Fruit fly (Drosophila melanogaster) whole organism, prepupa: ENCODE results near the gene CG12229.

Experiments
- Blimp-1 ChIP-seq: fragments of 200-800 bp; sonication (Bioruptor generic); optimal IDR thresholded peaks from 3 replicates; lab custom pipeline; 2017; ENCODE audit warnings: missing biosample characterization, missing genetic modification characterization, mild to moderate bottlenecking, moderate library complexity, missing genetic modification reagents
- CG10631 ChIP-seq: fragments of 200-800 bp; sonication (Bioruptor generic); optimal IDR thresholded peaks from 2 replicates; lab custom pipeline; 2016; ENCODE audit warnings: missing biosample characterization, missing genetic modification characterization
- CG10669 ChIP-seq: fragments of 200-800 bp; sonication (Bioruptor generic); optimal IDR thresholded peaks from 3 replicates; lab custom pipeline; 2018; ENCODE audit warnings: missing biosample characterization, mild to moderate bottlenecking, missing genetic modification characterization, moderate library complexity
- CG11294 ChIP-seq: fragments of 200-800 bp; sonication (Bioruptor generic); IDR thresholded peaks from 2 replicates; pipeline ENCODE4 v1.3.6; 2022; ENCODE audit warnings: missing biosample characterization, missing genetic modification characterization
- CG11762 ChIP-seq: fragments of 200-800 bp; sonication (Bioruptor generic); optimal IDR thresholded peaks from 3 replicates; lab custom pipeline; 2016; ENCODE audit warnings: missing biosample characterization, missing genetic modification characterization; ENCODE audit not compliant: insufficient read depth
- CG11902 ChIP-seq: fragments of 200-800 bp; sonication (Bioruptor generic); optimal IDR thresholded peaks from 3 replicates; lab custom pipeline; 2016; ENCODE audit warnings: missing biosample characterization, missing genetic modification characterization
- CG15336 ChIP-seq: fragments of 200-800 bp; sonication (Bioruptor generic); IDR thresholded peaks from 2 replicates; pipeline ENCODE4 v1.3.6; 2022; ENCODE audit warnings: missing biosample characterization, missing genetic modification characterization
- CG1621 ChIP-seq: fragments of 200-800 bp; sonication (Bioruptor generic); optimal IDR thresholded peaks from 3 replicates; lab custom pipeline; 2018; ENCODE audit warnings: missing biosample characterization, mild to moderate bottlenecking, missing genetic modification characterization
- CG16779 ChIP-seq: fragments of 200-800 bp; sonication (Bioruptor generic); optimal IDR thresholded peaks from 3 replicates; lab custom pipeline; 2017; ENCODE audit warnings: missing biosample characterization, mild to moderate bottlenecking, missing genetic modification characterization
- CG31627 ChIP-seq: fragments of 200-800 bp; sonication (Bioruptor generic); optimal IDR thresholded peaks from 3 replicates; lab custom pipeline; 2016; ENCODE audit warnings: missing biosample characterization, missing genetic modification characterization
- CG32006 ChIP-seq: fragments of 200-800 bp; sonication (Bioruptor generic); optimal IDR thresholded peaks from 3 replicates; lab custom pipeline; 2017; ENCODE audit warnings: missing biosample characterization, mild to moderate bottlenecking, missing genetic modification characterization
- CG34406 ChIP-seq: fragments of 200-800 bp; sonication (Bioruptor generic); optimal IDR thresholded peaks from 3 replicates; lab custom pipeline; 2016; ENCODE audit warnings: missing biosample characterization, missing genetic modification characterization
- CG3919 ChIP-seq: fragments of 200-800 bp; sonication (Bioruptor generic); optimal IDR thresholded peaks from 3 replicates; lab custom pipeline; 2016; ENCODE audit warnings: missing biosample characterization, missing genetic modification characterization
- CG4318 ChIP-seq: fragments of 200-800 bp; sonication (Bioruptor generic); optimal IDR thresholded peaks from 3 replicates; lab custom pipeline; 2017; ENCODE audit warnings: missing biosample characterization, mild to moderate bottlenecking, missing genetic modification characterization
- CG6276 ChIP-seq: fragments of 200-800 bp; sonication (Bioruptor generic); optimal IDR thresholded peaks from 2 replicates; lab custom pipeline; 2017; ENCODE audit warnings: missing biosample characterization, mild to moderate bottlenecking, missing genetic modification characterization
- CG6792 ChIP-seq: fragments of 200-800 bp; sonication (Bioruptor generic); optimal IDR thresholded peaks from 3 replicates; lab custom pipeline; 2016; ENCODE audit warnings: missing biosample characterization, missing genetic modification characterization
- CG6808 ChIP-seq: fragments of 200-800 bp; sonication (Bioruptor generic); optimal IDR thresholded peaks from 3 replicates; lab custom pipeline; 2017; ENCODE audit warnings: missing biosample characterization, missing genetic modification characterization, mild to moderate bottlenecking, moderate library complexity, missing genetic modification reagents
- CG6854 ChIP-seq: fragments of 200-800 bp; sonication (Bioruptor generic); optimal IDR thresholded peaks from 2 replicates; lab custom pipeline; 2017; ENCODE audit warnings: missing biosample characterization, mild to moderate bottlenecking, missing genetic modification characterization
- CG8119 ChIP-seq: fragments of 200-800 bp; sonication (Bioruptor generic); IDR thresholded peaks from 3 replicates; pipeline ENCODE4 v1.3.6; 2022; ENCODE audit warnings: missing biosample characterization, missing genetic modification characterization
- CG8319 ChIP-seq: fragments of 200-800 bp; sonication (Bioruptor generic); optimal IDR thresholded peaks from 3 replicates; lab custom pipeline; 2016; ENCODE audit warnings: missing biosample characterization, missing genetic modification characterization
- CG8632 ChIP-seq: fragments of 200-800 bp; sonication (Bioruptor generic); optimal IDR thresholded peaks from 3 replicates; lab custom pipeline; 2016; ENCODE audit warnings: missing biosample characterization, missing genetic modification characterization
- CG9139 ChIP-seq: fragments of 200-800 bp; sonication (Bioruptor generic); optimal IDR thresholded peaks from 3 replicates; lab custom pipeline; 2017; ENCODE audit warnings: missing biosample characterization, mild to moderate bottlenecking, missing genetic modification characterization
- Eip75B ChIP-seq: fragments of 200-800 bp; sonication (Bioruptor generic); optimal IDR thresholded peaks from 3 replicates; lab custom pipeline; 2016; ENCODE audit warnings: missing biosample characterization, missing genetic modification characterization
- Eip78C ChIP-seq: fragments of 200-800 bp; sonication (Bioruptor generic); peaks from one replicate; lab custom pipeline; 2016; ENCODE audit warnings: missing biosample characterization, missing genetic modification characterization
- Eip93F ChIP-seq: fragments of 200-800 bp; sonication (Bioruptor generic); optimal IDR thresholded peaks from 2 replicates; lab custom pipeline; 2016; ENCODE audit warnings: missing biosample characterization, mild to moderate bottlenecking, missing genetic modification characterization
- Gug ChIP-seq: fragments of 200-800 bp; sonication (Bioruptor generic); IDR thresholded peaks from 2 replicates; pipeline ENCODE4 v1.3.6; 2022; ENCODE audit warnings: missing biosample characterization, missing genetic modification characterization
- Hr38 ChIP-seq: sonication (Bioruptor generic); optimal IDR thresholded peaks from 2 replicates; lab custom pipeline; 2016; ENCODE audit warnings: missing biosample characterization, missing genetic modification characterization
- Hr39 ChIP-seq: fragments of 200-800 bp; sonication (Bioruptor generic); optimal IDR thresholded peaks from 2 replicates; lab custom pipeline; 2016; ENCODE audit warnings: missing biosample characterization, missing genetic modification characterization
- Hr4 ChIP-seq: fragments of 200-800 bp; sonication (Bioruptor generic); optimal IDR thresholded peaks from 3 replicates; lab custom pipeline; 2016; ENCODE audit warnings: missing biosample characterization, missing genetic modification characterization
- Met ChIP-seq: fragments of 200-800 bp; sonication (Bioruptor generic); optimal IDR thresholded peaks from 3 replicates; lab custom pipeline; 2016; ENCODE audit warnings: missing biosample characterization, missing genetic modification characterization
- OdsH ChIP-seq: fragments of 200-800 bp; sonication (Bioruptor generic); optimal IDR thresholded peaks from 3 replicates; lab custom pipeline; 2016; ENCODE audit warnings: missing biosample characterization, missing genetic modification characterization
- Sox102F ChIP-seq: fragments of 200-800 bp; sonication (Bioruptor generic); optimal IDR thresholded peaks from 2 replicates; lab custom pipeline; 2016; ENCODE audit warnings: missing biosample characterization, mild to moderate bottlenecking, missing genetic modification characterization
- Sox15 ChIP-seq: fragments of 200-800 bp; sonication (Bioruptor generic); optimal IDR thresholded peaks from 3 replicates; lab custom pipeline; 2016; ENCODE audit warnings: missing biosample characterization, missing genetic modification characterization
- achi ChIP-seq: fragments of 200-800 bp; sonication (Bioruptor generic); optimal IDR thresholded peaks from 3 replicates; lab custom pipeline; 2016; ENCODE audit warnings: missing biosample characterization, missing genetic modification characterization
- acj6 ChIP-seq: fragments of 200-800 bp; sonication (Bioruptor generic); optimal IDR thresholded peaks from 3 replicates; lab custom pipeline; 2016; ENCODE audit warnings: missing biosample characterization, missing genetic modification characterization
- cyc ChIP-seq: fragments of 200-800 bp; sonication (Bioruptor generic); optimal IDR thresholded peaks from 3 replicates; lab custom pipeline; 2016; ENCODE audit warnings: missing biosample characterization, missing genetic modification characterization
- dac ChIP-seq: fragments of 200-800 bp; sonication (Bioruptor generic); optimal IDR thresholded peaks from 2 replicates; lab custom pipeline; 2017; ENCODE audit warnings: missing biosample characterization, mild to moderate bottlenecking, missing genetic modification characterization
- dsx ChIP-seq: fragments of 200-800 bp; optimal IDR thresholded peaks from 3 replicates; lab custom pipeline; 2019; ENCODE audit warnings: missing biosample characterization, mild to moderate bottlenecking, missing genetic modification characterization, moderate library complexity; ENCODE audit not compliant: poor library complexity, severe bottlenecking
- esn ChIP-seq: fragments of 200-800 bp; sonication (Bioruptor generic); optimal IDR thresholded peaks from 2 replicates; lab custom pipeline; 2016; ENCODE audit warnings: missing biosample characterization, mild to moderate bottlenecking, missing genetic modification characterization, moderate library complexity
- fd59A ChIP-seq: fragments of 200-800 bp; sonication (Bioruptor generic); optimal IDR thresholded peaks from 2 replicates; lab custom pipeline; 2017; ENCODE audit warnings: missing biosample characterization, mild to moderate bottlenecking, missing genetic modification characterization, missing genetic modification reagents
- fkh ChIP-seq: fragments of 200-800 bp; sonication (Bioruptor generic); optimal IDR thresholded peaks from 3 replicates; lab custom pipeline; 2017; ENCODE audit warnings: missing biosample characterization, mild to moderate bottlenecking, missing genetic modification characterization, moderate library complexity
- lz ChIP-seq: fragments of 200-800 bp; sonication (Bioruptor generic); optimal IDR thresholded peaks from 3 replicates; lab custom pipeline; 2016; ENCODE audit warnings: missing biosample characterization, missing genetic modification characterization
- net ChIP-seq: fragments of 200-800 bp; sonication (Bioruptor generic); optimal IDR thresholded peaks from 3 replicates; lab custom pipeline; 2016; ENCODE audit warnings: missing biosample characterization, missing genetic modification characterization
- pdm3 ChIP-seq: fragments of 200-800 bp; sonication (Bioruptor generic); optimal IDR thresholded peaks from 3 replicates; lab custom pipeline; 2016; ENCODE audit warnings: missing biosample characterization, missing genetic modification characterization
- salr ChIP-seq, 2 experiments: fragments of 200-800 bp; sonication (Bioruptor generic); optimal IDR thresholded peaks; 3 replicates each; lab custom pipeline; 2016 to 2018; ENCODE audit warnings: missing biosample characterization in 2 of 2, missing genetic modification characterization in 2 of 2, mild to moderate bottlenecking in 1 of 2
- spab ChIP-seq: fragments of 200-800 bp; sonication (Bioruptor generic); optimal IDR thresholded peaks from 2 replicates; lab custom pipeline; 2017; ENCODE audit warnings: missing biosample characterization, mild to moderate bottlenecking, missing genetic modification characterization, missing genetic modification reagents
- ss ChIP-seq, 2 experiments: fragments of 200-800 bp; sonication (Bioruptor generic); optimal IDR thresholded peaks; 2 replicates in 1 of 2; 3 replicates in 1 of 2; lab custom pipeline; 2017 to 2018; ENCODE audit warnings: mild to moderate bottlenecking in 2 of 2, missing biosample characterization in 2 of 2, missing genetic modification characterization in 2 of 2, moderate library complexity in 1 of 2
- topi ChIP-seq: fragments of 200-800 bp; sonication (Bioruptor generic); optimal IDR thresholded peaks from 3 replicates; lab custom pipeline; 2016; ENCODE audit warnings: missing biosample characterization, missing genetic modification characterization
- vri ChIP-seq: fragments of 200-800 bp; sonication (Bioruptor generic); optimal IDR thresholded peaks from 3 replicates; lab custom pipeline; 2016; ENCODE audit warnings: missing biosample characterization, mild to moderate bottlenecking, missing genetic modification characterization

The CG12229 gene

DNA sequence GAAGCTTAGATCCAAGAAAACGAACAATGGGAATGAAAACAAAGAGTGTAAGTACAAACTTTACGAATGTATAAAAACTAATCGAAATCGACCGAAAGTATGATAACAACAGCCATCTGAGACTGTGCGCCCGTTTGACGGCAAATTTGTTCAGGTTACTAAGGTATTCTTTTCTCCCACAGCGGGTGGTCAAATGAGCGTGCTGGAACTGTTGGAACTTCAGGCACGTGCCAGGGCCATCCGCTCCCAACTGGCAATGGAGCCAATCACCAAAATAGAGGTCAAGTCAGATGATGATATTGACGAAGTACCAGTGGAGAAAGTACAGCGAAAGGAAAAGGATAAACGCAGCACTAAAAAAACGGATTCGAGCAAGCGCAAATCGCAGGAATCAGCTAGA lies at the start of gene CG12229:
Gene CG12229 (minus strand): TSS at position 101 of the 400 bp plus-strand sequence.
- no peak for TF ChIP-seq CG9139

DNA sequence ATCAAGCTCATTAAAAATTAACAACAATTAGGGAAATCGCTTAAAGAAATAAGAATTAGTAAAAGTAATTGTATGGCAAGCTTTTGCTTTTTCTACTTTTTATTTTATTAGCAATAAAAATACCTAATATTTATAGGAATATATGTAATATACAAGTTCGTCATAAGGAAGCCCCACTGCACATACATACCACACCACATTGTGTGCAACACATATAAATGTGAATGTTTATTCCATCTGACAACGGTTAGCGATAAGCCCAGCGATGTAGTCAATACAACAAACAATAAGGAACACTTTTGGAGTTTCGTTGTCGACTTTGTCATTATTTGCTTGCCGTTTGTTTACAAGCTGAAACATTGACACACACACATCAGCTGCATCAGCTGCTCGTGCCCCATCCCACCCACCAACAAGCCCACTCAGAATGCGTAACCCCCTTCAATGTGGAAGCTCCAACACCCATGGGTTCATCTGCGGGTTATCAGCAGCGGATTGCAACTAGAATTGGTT lies 49.1 kb upstream of the CG12229 start:
- no peak for TF ChIP-seq CG11902 (GFP tag; lab: Kevin White, UChicago)
- TF ChIP-seq CG9139: peak; percentile 68
- TF ChIP-seq achi: peak; percentile 49
- no peak for TF ChIP-seq dac
- TF ChIP-seq CG32006 (GFP tag; lab: Kevin White, UChicago): peak; percentile 66
- TF ChIP-seq CG10631 (GFP tag; lab: Kevin White, UChicago): peak; percentile 23
- TF ChIP-seq Eip93F: peak; percentile 49
- TF ChIP-seq CG4318 (GFP tag; lab: Kevin White, UChicago): peak; percentile 8
- peak; percentile 45 to 63 for TF ChIP-seq salr (GFP tag; optimal IDR thresholded peaks at IDR 0.05; lab: Kevin White, UChicago)
- TF ChIP-seq CG10669: peak; percentile 50
- TF ChIP-seq Hr38 (GFP tag; lab: Kevin White, UChicago): no peak
- peak; percentile 70 for TF ChIP-seq CG6808
- TF ChIP-seq CG11762 (GFP tag; lab: Kevin White, UChicago): peak; percentile 31
- peak; percentile 49 for TF ChIP-seq dsx
- TF ChIP-seq pdm3 (GFP tag; lab: Kevin White, UChicago): peak; percentile 54
- peak; percentile 44 for TF ChIP-seq Blimp-1 (GFP tag; lab: Kevin White, UChicago)
- peak; percentile 84 for TF ChIP-seq CG6854 (GFP tag; lab: Kevin White, UChicago)
- TF ChIP-seq Met (GFP tag; lab: Kevin White, UChicago): peak; percentile 70
- no peak for TF ChIP-seq CG16779 (tag; lab: Kevin White, UChicago)
- TF ChIP-seq Gug (GFP tag; lab: Robert Waterston, UW): no peak; the same call in none of the 2 replicates
- TF ChIP-seq OdsH (GFP tag; lab: Kevin White, UChicago): peak; percentile 47
- peak; percentile 50 for TF ChIP-seq CG6276 (GFP tag; lab: Kevin White, UChicago)
- TF ChIP-seq esn (GFP tag; lab: Kevin White, UChicago): peak; percentile 67
- peak; percentile 57; the same call in 2 of the 3 replicates for TF ChIP-seq CG8119
- peak; percentile 96 for TF ChIP-seq fkh
- TF ChIP-seq Hr39 (GFP tag; lab: Kevin White, UChicago): peak; percentile 34
- TF ChIP-seq Eip78C (GFP tag; lab: Kevin White, UChicago): peak; percentile 70
- TF ChIP-seq CG8319 (GFP tag; lab: Kevin White, UChicago): no peak
- peak; percentile 53 for TF ChIP-seq topi
- peak; percentile 60 for TF ChIP-seq vri (GFP tag; lab: Kevin White, UChicago)
- TF ChIP-seq spab (GFP tag; lab: Kevin White, UChicago): no peak
- no peak for TF ChIP-seq Sox15 (GFP tag; lab: Kevin White, UChicago)
- no peak for TF ChIP-seq acj6 (GFP tag; lab: Kevin White, UChicago)
- peak; percentile 56 for TF ChIP-seq CG3919
- TF ChIP-seq CG6792 (GFP tag; lab: Kevin White, UChicago): peak; percentile 63
- TF ChIP-seq CG31627 (GFP tag; lab: Kevin White, UChicago): peak; percentile 43
- TF ChIP-seq CG11294: no peak; the same call in none of the 2 replicates
- no peak for TF ChIP-seq fd59A (GFP tag; lab: Kevin White, UChicago)
- TF ChIP-seq CG1621 (tag; lab: Kevin White, UChicago): peak; percentile 62
- peak; percentile 62 for TF ChIP-seq Hr4 (GFP tag; lab: Kevin White, UChicago)
- peak; percentile 69 for TF ChIP-seq CG8632
- peak; percentile 48 for TF ChIP-seq lz (GFP tag; lab: Kevin White, UChicago)
- TF ChIP-seq Eip75B (GFP tag; lab: Kevin White, UChicago): peak; percentile 54
- peak in 1 of 2 experiments; percentile 80 for TF ChIP-seq ss (GFP tag; optimal IDR thresholded peaks at IDR 0.05; lab: Kevin White, UChicago)
- peak; percentile 51 for TF ChIP-seq net
- peak; percentile 47 for TF ChIP-seq CG34406
- TF ChIP-seq Sox102F (GFP tag; lab: Kevin White, UChicago): peak; percentile 57
- peak; percentile 53; the same call in 1 of the 2 replicates for TF ChIP-seq CG15336 (GFP tag; lab: Robert Waterston, UW)
- peak; percentile 45 for TF ChIP-seq cyc
